Worm (Caenorhabditis elegans) whole organism, L4 larva: ENCODE data around the gene Y60C6A.1.

ENCODE experiments used
- D1046.2 ChIP-seq: fragments of 200-800 bp; sonication (Bioruptor generic); IDR thresholded peaks from 2 replicates; pipeline ENCODE4 v1.3.6; 2022; ENCODE audit warnings: missing genetic modification characterization, missing compliant biosample characterization
- F26F4.8 ChIP-seq: fragments of 200-800 bp; sonication (Bioruptor generic); conservative IDR thresholded peaks from 2 replicates; pipeline ENCODE4 v1.3.6; 2022; ENCODE audit warnings: missing genetic modification characterization, missing compliant biosample characterization
- ceh-44 ChIP-seq: fragments of 200-800 bp; sonication (Bioruptor generic); IDR thresholded peaks from 2 replicates; pipeline ENCODE4 v1.3.6; 2022; ENCODE audit warnings: missing genetic modification reagents, missing genetic modification characterization, missing compliant biosample characterization
- daf-12 ChIP-seq: fragments of 150-350 bp; optimal IDR thresholded peaks from 2 replicates; lab custom pipeline; 2014; ENCODE audit warnings: missing biosample characterization, missing genetic modification reagents, missing genetic modification characterization
- dmd-8 ChIP-seq: fragments of 200-800 bp; sonication (Bioruptor generic); IDR thresholded peaks from 2 replicates; pipeline ENCODE4 v1.3.6; 2022; ENCODE audit warnings: missing genetic modification characterization, missing compliant biosample characterization
- lsy-2 ChIP-seq, 2 experiments: fragments of 150-350 bp in 1 of 2; sonication (generic microtip) in 1 of 2; optimal IDR thresholded peaks; 2 replicates each; lab custom pipeline; 2014 to 2017; ENCODE audit warnings: missing biosample characterization in 2 of 2, missing genetic modification characterization in 2 of 2
- mep-1 ChIP-seq: fragments of 150-350 bp; sonication (generic microtip); optimal IDR thresholded peaks from 3 replicates; lab custom pipeline; 2014; ENCODE audit warnings: missing biosample characterization, missing genetic modification characterization
- nhr-102 ChIP-seq: sonication (generic microtip); optimal IDR thresholded peaks from 2 replicates; lab custom pipeline; 2016; ENCODE audit warnings: mild to moderate bottlenecking, missing genetic modification characterization, moderate library complexity, missing compliant biosample characterization
- nhr-237 ChIP-seq: sonication (generic microtip); optimal IDR thresholded peaks from 2 replicates; lab custom pipeline; 2017; ENCODE audit warnings: missing biosample characterization, missing genetic modification characterization
- nhr-42 ChIP-seq: fragments of 200-800 bp; sonication (Bioruptor generic); IDR thresholded peaks from 2 replicates; pipeline ENCODE4 v1.3.6; 2022; ENCODE audit warnings: missing genetic modification characterization, missing compliant biosample characterization
- pha-4 ChIP-seq, 2 experiments: fragments of 150-350 bp in 1 of 2; fragments of 200-800 bp in 1 of 2; sonication (Bioruptor generic) in 1 of 2; IDR thresholded peaks in 1 of 2; optimal IDR thresholded peaks in 1 of 2; 2 replicates each; pipeline versions ENCODE4 v1.3.6 to Lab custom; 2014 to 2022; ENCODE audit warnings: missing genetic modification characterization in 2 of 2, missing genetic modification reagents in 2 of 2, missing biosample characterization in 1 of 2, missing compliant biosample characterization in 1 of 2
- rbr-2 ChIP-seq: sonication (generic microtip); optimal IDR thresholded peaks from 2 replicates; lab custom pipeline; 2016; ENCODE audit warnings: missing genotype, missing genetic modification characterization, missing compliant biosample characterization
- saeg-2 ChIP-seq: fragments of 200-800 bp; sonication (Bioruptor generic); IDR thresholded peaks from 2 replicates; pipeline ENCODE4 v1.3.6; 2022; ENCODE audit warnings: missing genetic modification reagents, missing genetic modification characterization, missing compliant biosample characterization
- sdz-12 ChIP-seq: fragments of 200-800 bp; sonication (Bioruptor generic); optimal IDR thresholded peaks from 2 replicates; lab custom pipeline; 2018; ENCODE audit warnings: mild to moderate bottlenecking, missing genetic modification characterization, missing compliant biosample characterization
- skn-1 ChIP-seq: fragments of 150-350 bp; optimal IDR thresholded peaks from 2 replicates; lab custom pipeline; 2014; ENCODE audit warnings: missing biosample characterization, missing genetic modification characterization
- tag-97 ChIP-seq: fragments of 200-800 bp; sonication (Bioruptor generic); IDR thresholded peaks from 2 replicates; pipeline ENCODE4 v1.3.6; 2022; ENCODE audit warnings: missing genetic modification characterization, missing compliant biosample characterization
- zip-2 ChIP-seq: fragments of 150-350 bp; optimal IDR thresholded peaks from 2 replicates; lab custom pipeline; 2014; ENCODE audit warnings: missing biosample characterization, missing genetic modification characterization

The Y60C6A.1 gene

DNA sequence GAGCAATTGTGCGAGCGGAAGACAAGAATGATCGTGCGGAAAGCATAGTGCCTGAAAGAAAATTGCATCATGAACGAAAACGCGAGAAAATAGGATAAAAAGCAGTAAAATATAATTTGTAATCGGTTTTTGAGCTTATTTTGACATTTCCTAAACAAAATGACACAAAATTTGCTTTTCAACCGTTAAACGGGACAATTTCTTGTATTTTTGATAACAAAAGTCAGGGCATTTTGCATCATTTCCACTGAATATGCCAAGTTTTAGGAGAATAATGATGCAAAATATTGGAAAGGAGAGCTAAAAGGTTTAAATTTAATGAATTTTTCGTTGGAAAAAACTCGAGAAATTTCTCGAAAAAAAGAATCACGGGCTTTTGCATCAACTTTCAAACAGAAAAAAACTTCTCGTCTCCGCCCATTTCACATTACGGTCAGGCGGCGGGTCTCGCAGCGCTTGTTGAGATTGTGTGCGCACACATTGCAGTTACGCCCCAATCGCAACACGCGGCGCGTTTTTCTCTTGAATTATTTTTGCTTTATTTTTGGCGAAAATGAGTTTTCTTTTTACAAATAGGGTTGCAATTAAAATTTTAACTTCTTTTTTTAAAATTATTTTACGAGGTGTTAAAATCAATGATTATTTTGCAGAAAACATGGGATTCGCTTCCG is 43.4 kb downstream of the Y60C6A.1 start, which contains the start of the genes hsp-6 and C37H5.5 (continued):
- TF ChIP-seq tag-97 (no peak), zip-2 (no peak), ceh-44 (peak; percentile 23; the same call in 1 of the 2 replicates), pha-4 (GFP tag; IDR thresholded peaks at IDR 0.05; lab: Robert Waterston, UW) (peak; percentile 70), pha-4 (tag; optimal IDR thresholded peaks at IDR 0.05; lab: Kevin White, UChicago) (no peak), mep-1 (tag; lab: Kevin White, UChicago) (peak; percentile 92), daf-12 (tag; lab: Kevin White, UChicago) (no peak), skn-1 (tag; lab: Kevin White, UChicago) (no peak), sdz-12 (GFP tag; lab: Kevin White, UChicago) (no peak), nhr-42 (peak; percentile 64; the same call in 1 of the 2 replicates), rbr-2 (tag; lab: Kevin White, UChicago) (peak; percentile 75), D1046.2 (GFP tag; lab: Robert Waterston, UW) (no peak), nhr-237 (tag; lab: Kevin White, UChicago) (no peak), nhr-102 (tag; lab: Kevin White, UChicago) (peak; percentile 59), dmd-8 (no peak), saeg-2 (GFP tag; lab: Robert Waterston, UW) (no peak), F26F4.8 (GFP tag; lab: Robert Waterston, UW) (no peak), lsy-2 (tag; optimal IDR thresholded peaks at IDR 0.05; lab: Kevin White, UChicago) (peak; percentile 54 to 93)
